Worm (Caenorhabditis elegans) whole organism, L4 larva: ENCODE results near the gene B0554.4.
A peak's percentile ranks its signal among the peaks of the same experiment; 100 is the strongest.

Experiments
- Y48G9A.11 ChIP-seq: fragments of 200-800 bp; sonication (Bioruptor generic); IDR thresholded peaks from 2 replicates; pipeline ENCODE4 v1.3.6; 2022; ENCODE audit warnings: missing genetic modification reagents, missing genetic modification characterization, missing compliant biosample characterization
- ces-1 ChIP-seq: fragments of 150-350 bp; sonication (generic microtip); optimal IDR thresholded peaks from 4 replicates; lab custom pipeline; 2014; ENCODE audit warnings: missing biosample characterization, missing genetic modification reagents, missing genetic modification characterization
- lsy-2 ChIP-seq, 2 experiments: fragments of 150-350 bp in 1 of 2; sonication (generic microtip) in 1 of 2; optimal IDR thresholded peaks; 2 replicates each; lab custom pipeline; 2014 to 2017; ENCODE audit warnings: missing biosample characterization in 2 of 2, missing genetic modification characterization in 2 of 2
- mdl-1 ChIP-seq, 2 experiments: fragments of 150-350 bp in 1 of 2; sonication (generic microtip) in 1 of 2; optimal IDR thresholded peaks; 2 replicates each; lab custom pipeline; 2014 to 2017; ENCODE audit warnings: missing biosample characterization in 2 of 2, missing genetic modification characterization in 2 of 2
- nhr-25 ChIP-seq: sonication (generic microtip); optimal IDR thresholded peaks from 2 replicates; lab custom pipeline; 2017; ENCODE audit warnings: missing genetic modification characterization, mild to moderate bottlenecking, missing compliant biosample characterization, antibody characterized with exemption, moderate library complexity, borderline replicate concordance; ENCODE audit not compliant: insufficient read depth
- nhr-42 ChIP-seq: fragments of 200-800 bp; sonication (Bioruptor generic); IDR thresholded peaks from 2 replicates; pipeline ENCODE4 v1.3.6; 2022; ENCODE audit warnings: missing genetic modification characterization, missing compliant biosample characterization
- nhr-77 ChIP-seq: fragments of 150-350 bp; optimal IDR thresholded peaks from 2 replicates; lab custom pipeline; 2014; ENCODE audit warnings: missing biosample characterization, missing genetic modification characterization
- pha-4 ChIP-seq, 2 experiments: fragments of 150-350 bp in 1 of 2; fragments of 200-800 bp in 1 of 2; sonication (Bioruptor generic) in 1 of 2; IDR thresholded peaks in 1 of 2; optimal IDR thresholded peaks in 1 of 2; 2 replicates each; pipeline versions ENCODE4 v1.3.6 to Lab custom; 2014 to 2022; ENCODE audit warnings: missing genetic modification characterization in 2 of 2, missing genetic modification reagents in 2 of 2, missing biosample characterization in 1 of 2, missing compliant biosample characterization in 1 of 2
- php-3 ChIP-seq: fragments of 200-800 bp; sonication (Bioruptor generic); IDR thresholded peaks from 2 replicates; pipeline ENCODE4 v1.3.6; 2022; ENCODE audit warnings: missing genetic modification reagents, missing genetic modification characterization, missing compliant biosample characterization
- pqm-1 ChIP-seq: sonication (generic microtip); optimal IDR thresholded peaks from 2 replicates; lab custom pipeline; 2017; ENCODE audit warnings: missing biosample characterization, missing genetic modification characterization
- set-16 ChIP-seq: fragments of 200-800 bp; sonication (Bioruptor generic); IDR thresholded peaks from 2 replicates; pipeline ENCODE4 v1.3.6; 2022; ENCODE audit warnings: missing genetic modification reagents, missing genetic modification characterization, missing compliant biosample characterization
- unc-62 ChIP-seq, 3 experiments: fragments of 150-350 bp in 1 of 3; sonication (generic microtip); optimal IDR thresholded peaks in 2 of 3; peaks in 1 of 3; 1 replicate in 1 of 3; 2 replicates in 2 of 3; lab custom pipeline; 2014 to 2017; ENCODE audit warnings: missing biosample characterization in 3 of 3, missing genetic modification characterization in 3 of 3, missing genetic modification reagents in 3 of 3, missing genotype in 1 of 3
- zag-1 ChIP-seq: fragments of 150-350 bp; optimal IDR thresholded peaks from 2 replicates; lab custom pipeline; 2014; ENCODE audit warnings: missing biosample characterization, missing genetic modification characterization
- ztf-11 ChIP-seq: fragments of 150-350 bp; optimal IDR thresholded peaks from 2 replicates; lab custom pipeline; 2014; ENCODE audit warnings: missing biosample characterization, missing genetic modification characterization

DNA sequence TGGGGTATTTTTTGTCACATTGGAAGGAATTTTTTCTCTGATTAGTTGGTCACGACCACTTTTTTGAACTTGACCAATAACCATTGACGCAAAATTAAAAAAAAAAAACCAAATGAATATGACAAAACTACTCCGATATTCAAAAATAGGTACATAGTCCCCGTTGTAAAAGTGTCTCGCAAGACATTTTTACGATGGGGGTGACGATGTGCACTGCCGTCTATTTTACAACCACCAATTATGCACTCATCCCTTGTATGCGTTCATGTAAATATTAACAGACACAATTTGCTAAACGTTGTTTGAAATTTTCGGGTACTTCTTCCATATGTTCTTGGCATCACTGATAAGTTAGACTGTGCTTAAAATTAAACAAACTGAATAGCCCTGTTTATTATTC is 29.2 kb upstream of the B0554.4 start, which contains the start of gene scl-27:
- no peak for TF ChIP-seq nhr-77 (tag; lab: Kevin White, UChicago)
- no peak for TF ChIP-seq ces-1 (GFP tag; lab: Kevin White, UChicago)
- no peak for TF ChIP-seq ztf-11 (tag; lab: Kevin White, UChicago)
- no peak for TF ChIP-seq Y48G9A.11
- no peak for TF ChIP-seq lsy-2 (tag; optimal IDR thresholded peaks at IDR 0.05; lab: Kevin White, UChicago)
- TF ChIP-seq nhr-42 (GFP tag; lab: Robert Waterston, UW): no peak
- peak in 1 of 2 experiments; percentile 11 for TF ChIP-seq unc-62 (GFP tag; optimal IDR thresholded peaks at IDR 0.05 in 1 of 2; lab: Kevin White, UChicago)
- no peak for TF ChIP-seq unc-62 (tag; optimal IDR thresholded peaks at IDR 0.05; lab: Kevin White, UChicago)
- no peak for TF ChIP-seq set-16 (GFP tag; lab: Robert Waterston, UW)
- no peak for TF ChIP-seq pha-4 (GFP tag; IDR thresholded peaks at IDR 0.05; lab: Robert Waterston, UW)
- TF ChIP-seq pha-4 (tag; optimal IDR thresholded peaks at IDR 0.05; lab: Kevin White, UChicago): no peak
- no peak for TF ChIP-seq pqm-1 (tag; lab: Kevin White, UChicago)
- no peak for TF ChIP-seq mdl-1 (tag; optimal IDR thresholded peaks at IDR 0.05; lab: Kevin White, UChicago)
- TF ChIP-seq php-3 (GFP tag; lab: Robert Waterston, UW): no peak
- TF ChIP-seq nhr-25 (tag; lab: Kevin White, UChicago): no peak
- TF ChIP-seq zag-1: no peak
